Worm (Caenorhabditis elegans): Measurements from ENCODE around the gene lgl-1.

lgl-1 gene

DNA sequence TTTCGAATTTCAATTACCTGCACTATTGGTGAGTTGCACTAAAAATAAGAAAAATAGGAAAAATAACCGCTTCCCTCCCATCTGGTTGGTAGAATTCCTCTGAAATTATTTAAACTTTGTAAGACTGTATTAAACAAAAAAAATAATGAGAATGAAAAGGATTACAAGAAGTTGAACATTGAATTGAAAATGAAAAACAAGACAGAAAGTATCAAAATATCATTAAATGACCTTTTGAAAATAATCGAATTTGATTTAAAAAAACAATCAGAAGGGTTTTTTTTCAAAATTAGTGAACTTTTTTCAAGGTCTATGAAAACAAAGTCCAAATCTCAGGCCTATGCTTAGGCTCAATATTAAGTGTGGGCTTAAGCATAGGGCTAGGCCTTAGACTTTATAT lies 19.5 kb downstream of the lgl-1 start, which contains the start of gene igcm-1:
igcm-1 (minus strand) TSS at position 101 of the 400 bp plus-strand sequence.
- TF ChIP-seq skn-1 (tag; optimal IDR thresholded peaks at IDR 0.05) (no peak), lin-39 (tag; optimal IDR thresholded peaks at IDR 0.05) (no peak), nhr-76 (tag; optimal IDR thresholded peaks at IDR 0.05) (no peak), nhr-77 (tag; optimal IDR thresholded peaks at IDR 0.05) (no peak)

DNA sequence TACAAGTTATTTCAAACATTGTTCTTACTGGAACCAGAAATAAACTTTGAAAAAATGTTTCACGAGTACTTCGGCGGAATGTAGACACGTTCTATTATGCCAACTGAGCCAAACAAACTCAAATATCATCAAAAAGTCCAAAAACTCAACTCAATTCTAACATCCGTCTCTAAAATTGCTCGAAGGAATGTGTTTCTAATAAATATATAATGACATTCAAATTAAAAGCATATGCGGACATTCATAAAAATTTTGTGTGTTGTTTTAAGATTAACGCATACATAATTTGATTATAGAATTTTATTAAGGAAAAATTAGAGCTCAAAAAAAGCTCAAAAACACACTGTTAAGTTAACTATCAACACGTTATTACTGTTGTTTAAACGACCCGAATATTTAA lies 25.4 kb downstream of the lgl-1 start:
- TF ChIP-seq nhr-28 (tag; optimal IDR thresholded peaks at IDR 0.05) (no peak), egl-5 (tag; optimal IDR thresholded peaks at IDR 0.05) (no peak), nhr-43 (tag; optimal IDR thresholded peaks at IDR 0.05; ENCODE audit: poor library complexity, severe bottlenecking) (no peak), sea-2 (GFP tag; optimal IDR thresholded peaks at IDR 0.05) (no peak), ceh-16 (tag; optimal IDR thresholded peaks at IDR 0.05) (no peak), nhr-77 (tag; optimal IDR thresholded peaks at IDR 0.05) (no peak), mdl-1 (tag; optimal IDR thresholded peaks at IDR 0.05) (no peak), daf-12 (tag; optimal IDR thresholded peaks at IDR 0.05) (no peak), lin-39 (tag; optimal IDR thresholded peaks at IDR 0.05) (no peak), elt-3 (tag; optimal IDR thresholded peaks at IDR 0.05) (no peak), zag-1 (tag; optimal IDR thresholded peaks at IDR 0.05) (no peak), nfya-1 (tag; optimal IDR thresholded peaks at IDR 0.05; ENCODE audit: insufficient read depth) (no peak), unc-62 (GFP tag; optimal IDR thresholded peaks at IDR 0.05) (no peak), ceh-9 (tag; optimal IDR thresholded peaks at IDR 0.05) (no peak)

DNA sequence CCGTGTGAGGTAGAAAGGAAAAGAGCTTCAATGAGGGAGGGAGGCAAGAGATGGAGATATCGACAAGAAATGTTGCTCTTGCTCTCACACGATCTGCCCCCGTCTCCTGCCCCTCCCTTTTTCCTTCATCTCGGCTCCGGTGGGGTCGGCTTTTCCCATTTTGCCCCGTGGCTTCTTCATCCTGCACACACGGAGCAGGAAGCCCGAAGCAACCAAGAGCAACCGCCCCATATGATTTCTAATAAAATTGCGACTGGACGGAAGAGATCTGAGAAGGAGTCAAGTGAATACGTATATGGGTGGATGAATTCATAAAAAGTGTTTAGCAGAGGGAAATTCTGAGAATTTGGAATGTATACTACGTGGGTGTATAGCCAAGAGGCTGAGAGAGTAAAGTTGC lies 26.2 kb downstream of the lgl-1 start:
- TF ChIP-seq snpc-4 (tag; optimal IDR thresholded peaks at IDR 0.05) (no peak), ama-1 (optimal IDR thresholded peaks at IDR 0.05) (no peak), nfya-1 (tag; optimal IDR thresholded peaks at IDR 0.05; ENCODE audit: insufficient read depth) (peak; percentile 23), hmg-11 (tag; optimal IDR thresholded peaks at IDR 0.05) (no peak), nhr-237 (tag; optimal IDR thresholded peaks at IDR 0.05) (no peak), pha-4 (tag; optimal IDR thresholded peaks at IDR 0.05) (no peak)

DNA sequence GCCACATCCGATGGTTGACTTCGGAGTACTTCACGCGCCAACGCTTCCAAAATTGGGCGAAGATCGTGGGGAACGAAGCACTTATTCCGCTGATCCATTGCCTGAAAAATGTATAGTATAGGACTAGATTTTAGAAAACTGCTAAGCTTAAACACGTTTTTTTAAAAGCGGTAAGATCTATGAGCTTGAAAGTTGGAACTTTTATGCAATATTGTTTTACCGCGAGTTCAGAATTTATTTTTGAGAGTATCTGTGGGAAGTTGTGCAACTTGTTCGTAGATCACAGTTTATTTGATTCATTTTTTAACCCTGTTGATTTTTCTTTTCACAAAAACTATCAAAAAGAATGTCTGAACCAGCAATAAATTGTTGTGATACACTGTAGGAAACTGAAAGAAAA lies 29.5 kb downstream of the lgl-1 start, which contains the start of gene F39H12.3:
F39H12.3 (minus strand) TSS at position 101 of the 400 bp plus-strand sequence.
- TF ChIP-seq egl-27 (tag; optimal IDR thresholded peaks at IDR 0.05) (no peak), ztf-4 (tag; optimal IDR thresholded peaks at IDR 0.05) (no peak), fkh-2 (tag; optimal IDR thresholded peaks at IDR 0.05) (no peak), aly-2 (tag; optimal IDR thresholded peaks at IDR 0.05) (no peak), nhr-23 (tag; optimal IDR thresholded peaks at IDR 0.05) (no peak), nhr-237 (tag; optimal IDR thresholded peaks at IDR 0.05) (no peak), R02D3.7 (tag; optimal IDR thresholded peaks at IDR 0.05) (no peak), zag-1 (tag; optimal IDR thresholded peaks at IDR 0.05) (no peak), pqm-1 (tag; optimal IDR thresholded peaks at IDR 0.05) (no peak), nhr-11 (tag; optimal IDR thresholded peaks at IDR 0.05) (no peak), nhr-25 (tag; optimal IDR thresholded peaks at IDR 0.05) (no peak)

DNA sequence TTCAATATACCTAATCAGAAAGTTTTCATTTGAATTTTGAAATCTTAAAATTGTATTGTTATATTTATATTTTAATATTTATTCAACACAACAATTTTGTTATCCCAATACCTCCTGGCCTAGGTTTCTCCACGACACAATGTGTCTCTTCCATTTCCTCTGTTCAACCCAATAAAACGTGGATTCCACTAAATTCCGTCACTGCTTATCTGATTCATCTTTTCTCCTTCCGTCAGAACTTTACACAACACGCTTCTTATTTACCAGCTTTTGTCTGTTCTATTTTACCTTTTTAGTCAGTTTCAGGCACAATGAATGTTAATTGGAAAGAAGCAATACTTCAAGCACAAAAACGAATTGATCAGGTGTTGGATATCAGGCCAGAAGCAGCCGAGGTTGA lies 36.4 kb downstream of the lgl-1 start, which contains the start of gene F39H12.1:
F39H12.1 (plus strand) TSS at position 301 of the 400 bp plus-strand sequence.
- TF ChIP-seq unc-62 (GFP tag; optimal IDR thresholded peaks at IDR 0.05), result no peak
- TF ChIP-seq nhr-237 (tag; optimal IDR thresholded peaks at IDR 0.05), result no peak
- TF ChIP-seq tbx-2 (tag; optimal IDR thresholded peaks at IDR 0.05), result no peak
- TF ChIP-seq nhr-76 (tag; optimal IDR thresholded peaks at IDR 0.05), result no peak

DNA sequence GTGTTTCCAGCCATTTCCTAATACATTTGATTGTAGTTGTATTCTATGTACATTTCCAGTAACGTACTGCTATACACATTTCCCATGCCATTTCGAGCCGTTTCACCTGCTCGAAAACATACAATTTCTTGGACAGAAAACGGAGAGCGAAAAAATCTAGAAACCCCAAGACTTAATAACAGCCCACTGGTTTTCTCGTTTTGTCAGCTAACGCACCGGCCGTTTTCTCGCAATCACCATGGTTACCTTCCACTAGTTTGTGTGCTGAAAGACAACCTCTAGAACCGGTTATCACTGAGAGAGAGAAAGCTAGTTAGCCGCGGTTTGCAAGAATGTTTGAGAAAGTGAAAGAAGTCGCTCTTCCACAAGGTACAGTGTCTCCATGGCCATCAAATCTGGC lies 40.7 kb downstream of the lgl-1 start:
- TF ChIP-seq daf-12 (tag; optimal IDR thresholded peaks at IDR 0.05), result no peak
- no peak for TF ChIP-seq jun-1 (tag; optimal IDR thresholded peaks at IDR 0.05)
- TF ChIP-seq nhr-77 (tag; optimal IDR thresholded peaks at IDR 0.05), result no peak
- no peak for TF ChIP-seq egl-27 (tag; optimal IDR thresholded peaks at IDR 0.05)
- TF ChIP-seq pha-4 (tag; optimal IDR thresholded peaks at IDR 0.05), result no peak
- no peak for TF ChIP-seq fkh-10 (GFP tag; optimal IDR thresholded peaks at IDR 0.05)
- no peak for TF ChIP-seq mml-1 (tag; optimal IDR thresholded peaks at IDR 0.05)
- no peak for TF ChIP-seq ama-1 (optimal IDR thresholded peaks at IDR 0.05)
- TF ChIP-seq ceh-16 (tag; optimal IDR thresholded peaks at IDR 0.05), result no peak
- TF ChIP-seq R02D3.7 (tag; optimal IDR thresholded peaks at IDR 0.05), result no peak
- TF ChIP-seq ZK546.5 (tag; optimal IDR thresholded peaks at IDR 0.05), result no peak
- no peak for TF ChIP-seq elt-1 (tag; optimal IDR thresholded peaks at IDR 0.05)
- TF ChIP-seq ztf-11 (tag; optimal IDR thresholded peaks at IDR 0.05), result no peak
- no peak for TF ChIP-seq lsy-12 (tag; optimal IDR thresholded peaks at IDR 0.05)
